Fruit fly (Drosophila melanogaster): ENCODE data around the gene RhoL.
A peak's percentile ranks its signal among the peaks of the same experiment; 100 is the strongest.

RhoL gene

DNA sequence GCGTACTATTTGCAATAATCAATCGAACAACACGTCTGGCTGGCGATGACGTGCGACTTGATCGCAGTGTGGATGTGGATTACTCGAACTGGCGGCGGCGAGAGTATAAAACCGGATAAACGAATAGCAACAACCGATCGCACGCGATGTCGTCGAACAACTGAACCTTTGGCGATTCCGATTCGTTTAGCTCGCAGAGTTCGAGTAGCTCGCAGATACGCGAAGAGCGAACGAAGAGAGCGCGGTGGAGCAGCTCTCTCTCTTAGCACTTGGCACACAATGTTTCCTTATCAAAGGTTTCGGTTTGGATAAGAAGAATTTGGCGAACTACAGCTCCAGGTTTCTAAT is at the start of gene RhoL:
Gene RhoL (minus strand): TSS at position 166 of the 348 bp plus-strand sequence.
- TF ChIP-seq lola (GFP tag; optimal IDR thresholded peaks at IDR 0.05) (no peak), dl (GFP tag; optimal IDR thresholded peaks at IDR 0.05; ENCODE audit: insufficient read depth in 1 of 2, partially characterized antibody in 2 of 2) (peak; percentile 82 to 89), woc (GFP tag; optimal IDR thresholded peaks at IDR 0.05) (no peak), GATAd (GFP tag; optimal IDR thresholded peaks at IDR 0.05) (no peak), dmrt93B (GFP tag; optimal IDR thresholded peaks at IDR 0.05) (no peak), pan (optimal IDR thresholded peaks at IDR 0.05) (no peak), Dif (GFP tag; optimal IDR thresholded peaks at IDR 0.05; ENCODE audit: partially characterized antibody) (peak; percentile 91), Rel (GFP tag; optimal IDR thresholded peaks at IDR 0.05) (peak; percentile 56), Rel (tag; optimal IDR thresholded peaks at IDR 0.05) (peak; percentile 66), Mio (GFP tag; optimal IDR thresholded peaks at IDR 0.05) (no peak), jim (GFP tag; optimal IDR thresholded peaks at IDR 0.05) (peak; percentile 61), foxo (GFP tag; optimal IDR thresholded peaks at IDR 0.05) (peak in 1 of 2 experiments; percentile 3), Sp1 (GFP tag; optimal IDR thresholded peaks at IDR 0.05) (peak; percentile 58), br (GFP tag; optimal IDR thresholded peaks at IDR 0.05) (peak; percentile 48), Vsx2 (GFP tag; optimal IDR thresholded peaks at IDR 0.05; ENCODE audit: partially characterized antibody) (peak; percentile 49), Hnf4 (GFP tag; optimal IDR thresholded peaks at IDR 0.05) (peak; percentile 54), sv (GFP tag; optimal IDR thresholded peaks at IDR 0.05) (no peak), rgr (GFP tag; optimal IDR thresholded peaks at IDR 0.05) (peak; percentile 37), ey (GFP tag; optimal IDR thresholded peaks at IDR 0.05) (no peak), CG32264 (GFP tag; optimal IDR thresholded peaks at IDR 0.05) (no peak), Abd-B (GFP tag; optimal IDR thresholded peaks at IDR 0.05) (no peak), sage (GFP tag; optimal IDR thresholded peaks at IDR 0.05) (no peak), CrebA (GFP tag; optimal IDR thresholded peaks at IDR 0.05; ENCODE audit: borderline replicate concordance) (no peak), Hr78 (GFP tag; optimal IDR thresholded peaks at IDR 0.05) (no peak), fru (GFP tag; optimal IDR thresholded peaks at IDR 0.05) (no peak), dsf (GFP tag; optimal IDR thresholded peaks at IDR 0.05; ENCODE audit: borderline replicate concordance) (no peak), Jra (GFP tag; optimal IDR thresholded peaks at IDR 0.05) (peak; percentile 59), Dfd (GFP tag; optimal IDR thresholded peaks at IDR 0.05) (no peak), h (GFP tag; optimal IDR thresholded peaks at IDR 0.05) (peak; percentile 76), OdsH (GFP tag; optimal IDR thresholded peaks at IDR 0.05) (peak; percentile 49), Hr83 (GFP tag; optimal IDR thresholded peaks at IDR 0.05; ENCODE audit: poor library complexity, severe bottlenecking) (peak; percentile 84), brk (GFP tag; optimal IDR thresholded peaks at IDR 0.05) (no peak), HLH106 (tag; optimal IDR thresholded peaks at IDR 0.05) (no peak), CG9705 (GFP tag; optimal IDR thresholded peaks at IDR 0.05) (no peak), tai (GFP tag; optimal IDR thresholded peaks at IDR 0.05) (peak; percentile 8), psq (GFP tag; optimal IDR thresholded peaks at IDR 0.05) (no peak)

DNA sequence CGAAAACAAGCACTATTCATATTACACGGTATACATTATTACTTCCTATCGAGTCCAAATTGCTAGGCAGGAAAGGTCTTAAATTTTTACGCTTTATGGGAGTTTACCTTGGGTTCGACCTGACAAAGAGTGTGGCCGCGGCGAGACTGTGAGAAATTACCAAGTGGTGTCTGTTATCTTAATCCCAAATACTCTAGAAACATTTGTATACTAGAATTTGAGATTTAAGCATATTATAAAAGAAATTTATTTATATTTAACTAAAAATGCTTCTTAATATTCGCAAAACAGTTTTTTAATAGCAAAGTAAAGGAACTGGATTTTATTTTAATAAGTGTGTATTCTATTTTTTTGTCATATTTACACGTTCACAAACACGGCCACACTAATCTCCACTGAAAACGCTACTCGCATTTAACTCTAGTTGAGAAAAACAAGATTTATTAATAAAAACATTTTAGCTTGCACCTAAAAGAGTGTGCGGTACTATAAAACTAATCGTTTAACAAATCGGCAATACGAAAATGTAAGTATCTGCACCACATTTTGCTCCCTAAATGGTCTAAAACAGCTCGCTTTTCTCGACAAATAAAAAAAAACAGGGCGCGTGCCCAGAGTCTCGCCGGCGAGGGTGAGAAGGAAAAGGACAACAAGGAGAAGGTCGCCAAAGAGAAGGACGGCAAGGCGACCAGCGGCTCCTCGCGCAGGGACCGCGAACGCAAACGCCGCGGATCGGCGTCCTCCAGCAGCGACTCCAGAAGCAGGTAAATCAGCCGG is 49.5 kb upstream of the RhoL start, which contains the start of the genes mura and RnpS1:
Gene mura (minus strand): TSS at position 148 of the 777 bp plus-strand sequence.
Gene RnpS1 (plus strand): TSS at position 376 of the 777 bp plus-strand sequence.
- TF ChIP-seq Rel (GFP tag; optimal IDR thresholded peaks at IDR 0.05) (no peak), Rel (tag; optimal IDR thresholded peaks at IDR 0.05) (peak; percentile 58), Sp1 (GFP tag; optimal IDR thresholded peaks at IDR 0.05) (no peak)

DNA sequence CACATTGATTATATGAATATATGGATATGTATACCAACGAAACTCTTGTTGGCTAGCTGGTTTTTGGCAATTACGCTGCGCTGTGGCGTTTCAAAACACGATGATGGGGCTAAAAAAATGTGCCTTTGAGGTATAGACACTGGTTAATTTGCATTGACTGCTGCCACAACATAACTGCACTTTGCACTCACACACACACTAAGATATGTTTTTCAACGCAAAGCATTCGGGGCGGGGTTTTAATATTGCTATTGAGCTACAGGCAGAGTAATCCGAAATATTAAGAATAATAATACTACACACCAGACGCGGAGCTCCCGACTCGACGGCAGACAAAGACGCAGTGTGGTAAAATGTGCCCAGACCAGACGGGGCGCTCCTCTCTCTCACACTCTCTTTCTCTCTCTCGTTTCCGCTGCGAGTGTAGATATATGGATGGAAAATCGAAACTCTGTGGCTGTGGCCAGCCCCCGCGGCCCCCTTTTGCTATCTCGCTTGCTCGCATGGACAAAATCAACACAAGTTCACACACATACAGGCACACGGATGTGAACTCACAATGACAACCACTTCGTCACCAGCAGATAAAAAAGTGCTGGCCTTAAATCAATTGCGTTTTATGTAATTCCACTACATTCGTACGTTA is 48.8 kb upstream of the RhoL start:
- TF ChIP-seq h (GFP tag; optimal IDR thresholded peaks at IDR 0.05) (peak; percentile 80), rgr (GFP tag; optimal IDR thresholded peaks at IDR 0.05) (peak; percentile 68), Hnf4 (GFP tag; optimal IDR thresholded peaks at IDR 0.05) (peak; percentile 36), brk (GFP tag; optimal IDR thresholded peaks at IDR 0.05) (no peak), usp (GFP tag; optimal IDR thresholded peaks at IDR 0.05) (no peak), OdsH (GFP tag; optimal IDR thresholded peaks at IDR 0.05) (peak; percentile 58), jim (GFP tag; optimal IDR thresholded peaks at IDR 0.05) (peak; percentile 20), CG32264 (GFP tag; optimal IDR thresholded peaks at IDR 0.05) (no peak), fru (GFP tag; optimal IDR thresholded peaks at IDR 0.05) (peak; percentile 57), ey (GFP tag; optimal IDR thresholded peaks at IDR 0.05) (peak; percentile 5), tai (GFP tag; optimal IDR thresholded peaks at IDR 0.05) (no peak), Sp1 (GFP tag; optimal IDR thresholded peaks at IDR 0.05) (peak; percentile 56), CG9705 (GFP tag; optimal IDR thresholded peaks at IDR 0.05) (no peak), dl (GFP tag; optimal IDR thresholded peaks at IDR 0.05; ENCODE audit: insufficient read depth in 1 of 2, partially characterized antibody in 2 of 2) (peak; percentile 96), CrebA (GFP tag; optimal IDR thresholded peaks at IDR 0.05; ENCODE audit: borderline replicate concordance) (no peak), Myc (optimal IDR thresholded peaks at IDR 0.05) (no peak), Hr78 (GFP tag; optimal IDR thresholded peaks at IDR 0.05) (no peak), dmrt93B (GFP tag; optimal IDR thresholded peaks at IDR 0.05) (no peak), Dif (GFP tag; optimal IDR thresholded peaks at IDR 0.05; ENCODE audit: partially characterized antibody) (peak; percentile 96), Mio (GFP tag; optimal IDR thresholded peaks at IDR 0.05) (no peak), sv (GFP tag; optimal IDR thresholded peaks at IDR 0.05) (no peak), woc (GFP tag; optimal IDR thresholded peaks at IDR 0.05) (peak; percentile 24), lola (GFP tag; optimal IDR thresholded peaks at IDR 0.05) (no peak), N (GFP tag; optimal IDR thresholded peaks at IDR 0.05) (peak; percentile 49), Abd-B (GFP tag; optimal IDR thresholded peaks at IDR 0.05) (no peak), Vsx2 (GFP tag; optimal IDR thresholded peaks at IDR 0.05; ENCODE audit: partially characterized antibody) (no peak), Hr83 (GFP tag; optimal IDR thresholded peaks at IDR 0.05; ENCODE audit: poor library complexity, severe bottlenecking) (peak; percentile 94), psq (GFP tag; optimal IDR thresholded peaks at IDR 0.05) (peak; percentile 42), Jra (GFP tag; optimal IDR thresholded peaks at IDR 0.05) (peak; percentile 59), Dfd (GFP tag; optimal IDR thresholded peaks at IDR 0.05) (no peak), br (GFP tag; optimal IDR thresholded peaks at IDR 0.05) (peak; percentile 66), GATAd (GFP tag; optimal IDR thresholded peaks at IDR 0.05) (no peak)
